Fruit fly (Drosophila melanogaster): ENCODE data around the gene CG7573.

The CG7573 gene

dm6 chr3L:11318532-11319170, 7.1 kb downstream of the CG7573 start (continued):
- no peak for TF ChIP-seq ato (GFP tag; IDR thresholded peaks at IDR 0.05; ENCODE audit: partially characterized antibody)
- peak; percentile 89 for TF ChIP-seq dimm (GFP tag; IDR thresholded peaks at IDR 0.05)
- no peak for TF ChIP-seq nom (GFP tag; optimal IDR thresholded peaks at IDR 0.05)
- no peak for TF ChIP-seq B-H2 (GFP tag; optimal IDR thresholded peaks at IDR 0.05)
- TF ChIP-seq fd102C (GFP tag; optimal IDR thresholded peaks at IDR 0.05) = no peak
- TF ChIP-seq CoRest (tag; optimal IDR thresholded peaks at IDR 0.05) = peak; percentile 89
- TF ChIP-seq row (GFP tag; IDR thresholded peaks at IDR 0.05) = peak; percentile 89
- TF ChIP-seq CG34422 (GFP tag; IDR thresholded peaks at IDR 0.05) = peak; percentile 90
- peak; percentile 80 for TF ChIP-seq Oaz (GFP tag; IDR thresholded peaks at IDR 0.05)
- TF ChIP-seq tll (GFP tag; optimal IDR thresholded peaks at IDR 0.05) = no peak
- TF ChIP-seq pum (GFP tag; optimal IDR thresholded peaks at IDR 0.05) = peak; percentile 80
- peak; percentile 83 for TF ChIP-seq CG6254 (GFP tag; optimal IDR thresholded peaks at IDR 0.05)
- TF ChIP-seq CG11085 (GFP tag; IDR thresholded peaks at IDR 0.05) = peak; percentile 77
- TF ChIP-seq sd (tag; optimal IDR thresholded peaks at IDR 0.05) = peak; percentile 56
- TF ChIP-seq gem (tag; optimal IDR thresholded peaks at IDR 0.05) = peak; percentile 90
- peak in 1 of 2 experiments; percentile 89 for TF ChIP-seq Eip74EF (GFP tag; optimal IDR thresholded peaks at IDR 0.05)
- peak; percentile 48 for TF ChIP-seq ERR (GFP tag; optimal IDR thresholded peaks at IDR 0.05)
- TF ChIP-seq CG8359 (GFP tag; optimal IDR thresholded peaks at IDR 0.05; ENCODE audit: borderline replicate concordance) = peak; percentile 80
- TF ChIP-seq CG5245 (GFP tag; optimal IDR thresholded peaks at IDR 0.05) = peak; percentile 90
- no peak for TF ChIP-seq CG15073 (GFP tag; optimal IDR thresholded peaks at IDR 0.05)
- TF ChIP-seq CG2129 (GFP tag; IDR thresholded peaks at IDR 0.05; ENCODE audit: partially characterized antibody) = no peak
- TF ChIP-seq kni (GFP tag; optimal IDR thresholded peaks at IDR 0.05) = peak; percentile 35
- peak; percentile 89 for TF ChIP-seq CG18262 (tag; optimal IDR thresholded peaks at IDR 0.05)
- peak; percentile 79 for TF ChIP-seq bcd (GFP tag; optimal IDR thresholded peaks at IDR 0.05)
- no peak for TF ChIP-seq Tbp (GFP tag; optimal IDR thresholded peaks at IDR 0.05)
- TF ChIP-seq Dll (GFP tag; IDR thresholded peaks at IDR 0.05; ENCODE audit: partially characterized antibody) = no peak
- TF ChIP-seq CG14050 (GFP tag; IDR thresholded peaks at IDR 0.05) = peak; percentile 79
- peak; percentile 79 for TF ChIP-seq HLH54F (GFP tag; optimal IDR thresholded peaks at IDR 0.05)
- TF ChIP-seq Spps (tag; optimal IDR thresholded peaks at IDR 0.05) = peak; percentile 56
- peak; percentile 81 for TF ChIP-seq Antp (GFP tag; optimal IDR thresholded peaks at IDR 0.05)
- peak in 1 of 2 experiments; percentile 91 for TF ChIP-seq eve (GFP tag; optimal IDR thresholded peaks at IDR 0.05)
- peak; percentile 94 for TF ChIP-seq zfh1 (GFP tag; IDR thresholded peaks at IDR 0.05)
- TF ChIP-seq tio (GFP tag; optimal IDR thresholded peaks at IDR 0.05) = peak; percentile 80
- TF ChIP-seq emc (GFP tag; optimal IDR thresholded peaks at IDR 0.05) = peak; percentile 61
- peak; percentile 56 for TF ChIP-seq CG12104 (GFP tag; optimal IDR thresholded peaks at IDR 0.05)
- TF ChIP-seq mam (GFP tag; optimal IDR thresholded peaks at IDR 0.05) = peak; percentile 72
- TF ChIP-seq Usf (GFP tag; optimal IDR thresholded peaks at IDR 0.05) = no peak
- peak; percentile 75 for TF ChIP-seq ewg (GFP tag; optimal IDR thresholded peaks at IDR 0.05)
- peak; percentile 93 for TF ChIP-seq sisA (GFP tag; IDR thresholded peaks at IDR 0.05)
- TF ChIP-seq CG17802 (tag; optimal IDR thresholded peaks at IDR 0.05) = peak; percentile 63
- TF ChIP-seq CG8290 (GFP tag; optimal IDR thresholded peaks at IDR 0.05) = no peak
- TF ChIP-seq CG8290 (tag; optimal IDR thresholded peaks at IDR 0.05) = peak in 1 of 2 experiments; percentile 96
- peak; percentile 81 for TF ChIP-seq CG30403 (GFP tag; optimal IDR thresholded peaks at IDR 0.05)
- TF ChIP-seq Pdp1 (GFP tag; optimal IDR thresholded peaks at IDR 0.05) = peak; percentile 83 to 88
- peak; percentile 85 for TF ChIP-seq HmgZ (tag; optimal IDR thresholded peaks at IDR 0.05)
- peak; percentile 79 for TF ChIP-seq CG14710 (tag; optimal IDR thresholded peaks at IDR 0.05)
- TF ChIP-seq CG6689 (GFP tag; IDR thresholded peaks at IDR 0.05) = peak; percentile 87
- TF ChIP-seq Oli (tag; optimal IDR thresholded peaks at IDR 0.05) = peak; percentile 91
- peak; percentile 93 for TF ChIP-seq Ptx1 (GFP tag; IDR thresholded peaks at IDR 0.05)

All from whole organism, embryonic.